Worm (Caenorhabditis elegans) whole organism, L2 larva: Measurements from ENCODE around the gene T16G12.4.

Source experiments
- C34F6.9 ChIP-seq: fragments of 150-350 bp; optimal IDR thresholded peaks from 2 replicates; lab custom pipeline; 2014; ENCODE audit warnings: missing biosample characterization, missing genetic modification characterization
- F13H6.1 ChIP-seq: sonication (generic microtip); optimal IDR thresholded peaks from 2 replicates; lab custom pipeline; 2016; ENCODE audit warnings: missing genetic modification characterization, missing compliant biosample characterization
- R02D3.7 ChIP-seq: fragments of 150-350 bp; optimal IDR thresholded peaks from 2 replicates; lab custom pipeline; 2014; ENCODE audit warnings: missing biosample characterization, missing genetic modification characterization
- Y55F3AM.14 ChIP-seq: fragments of 200-800 bp; sonication (Bioruptor generic); optimal IDR thresholded peaks from 2 replicates; lab custom pipeline; 2018; ENCODE audit warnings: mild to moderate bottlenecking, missing genetic modification characterization, missing compliant biosample characterization
- ZK546.5 ChIP-seq: sonication (generic microtip); optimal IDR thresholded peaks from 2 replicates; lab custom pipeline; 2017; ENCODE audit warnings: missing biosample characterization, missing genetic modification characterization
- alr-1 ChIP-seq: fragments of 150-350 bp; optimal IDR thresholded peaks from 2 replicates; lab custom pipeline; 2014; ENCODE audit warnings: missing biosample characterization, missing genetic modification characterization
- aly-2 ChIP-seq: fragments of 150-350 bp; optimal IDR thresholded peaks from 2 replicates; lab custom pipeline; 2014; ENCODE audit warnings: missing biosample characterization, missing genetic modification characterization
- ama-1 ChIP-seq: fragments of 150-350 bp; optimal IDR thresholded peaks from 2 replicates; lab custom pipeline; 2018; ENCODE audit warnings: inconsistent platforms
- blmp-1 ChIP-seq: sonication (generic microtip); optimal IDR thresholded peaks from 2 replicates; lab custom pipeline; 2017; ENCODE audit warnings: missing genetic modification characterization, mild to moderate bottlenecking, missing compliant biosample characterization, antibody characterized with exemption, moderate library complexity; ENCODE audit not compliant: insufficient read depth
- ceh-16 ChIP-seq: fragments of 150-350 bp; optimal IDR thresholded peaks from 2 replicates; lab custom pipeline; 2014; ENCODE audit warnings: missing biosample characterization, missing genetic modification characterization
- ceh-82 ChIP-seq: fragments of 150-350 bp; optimal IDR thresholded peaks from 2 replicates; lab custom pipeline; 2014; ENCODE audit warnings: missing biosample characterization, missing genetic modification characterization
- crh-2 ChIP-seq: sonication (generic microtip); optimal IDR thresholded peaks from 2 replicates; lab custom pipeline; 2017; ENCODE audit warnings: missing biosample characterization, missing genetic modification characterization
- dmd-4 ChIP-seq: sonication (generic microtip); optimal IDR thresholded peaks from 2 replicates; lab custom pipeline; 2017; ENCODE audit warnings: missing biosample characterization, missing genetic modification characterization
- egl-27 ChIP-seq: sonication (generic microtip); optimal IDR thresholded peaks from 3 replicates; lab custom pipeline; 2017; ENCODE audit warnings: missing biosample characterization, missing genetic modification reagents, missing genetic modification characterization
- elt-1 ChIP-seq: fragments of 150-350 bp; optimal IDR thresholded peaks from 2 replicates; lab custom pipeline; 2014; ENCODE audit warnings: missing biosample characterization, missing genetic modification characterization
- elt-3 ChIP-seq: sonication (generic microtip); optimal IDR thresholded peaks from 2 replicates; lab custom pipeline; 2017; ENCODE audit warnings: missing biosample characterization, missing genetic modification characterization
- fos-1 ChIP-seq: fragments of 150-350 bp; optimal IDR thresholded peaks from 2 replicates; lab custom pipeline; 2014; ENCODE audit warnings: missing biosample characterization, missing genetic modification characterization
- gmeb-1 ChIP-seq: fragments of 150-350 bp; optimal IDR thresholded peaks from 2 replicates; lab custom pipeline; 2014; ENCODE audit warnings: missing biosample characterization, missing genetic modification characterization
- lin-11 ChIP-seq: fragments of 150-350 bp; sonication (generic microtip); optimal IDR thresholded peaks from 2 replicates; lab custom pipeline; 2014; ENCODE audit warnings: missing biosample characterization, missing genetic modification characterization, inconsistent platforms, mixed read lengths
- lin-13 ChIP-seq: fragments of 150-350 bp; optimal IDR thresholded peaks from 2 replicates; lab custom pipeline; 2014; ENCODE audit warnings: missing biosample characterization, missing genetic modification reagents, missing genetic modification characterization
- lin-39 ChIP-seq: fragments of 150-350 bp; optimal IDR thresholded peaks from 2 replicates; lab custom pipeline; 2014; ENCODE audit warnings: missing biosample characterization, missing genetic modification reagents, missing genetic modification characterization
- lsy-2 ChIP-seq, 2 experiments: fragments of 150-350 bp in 1 of 2; sonication (generic microtip) in 1 of 2; optimal IDR thresholded peaks; 2 replicates each; lab custom pipeline; 2014 to 2017; ENCODE audit warnings: missing biosample characterization in 2 of 2, missing genetic modification characterization in 2 of 2
- mab-5 ChIP-seq: fragments of 150-350 bp; optimal IDR thresholded peaks from 2 replicates; lab custom pipeline; 2014; ENCODE audit warnings: missing biosample characterization, missing genetic modification characterization
- mbf-1 ChIP-seq: sonication (generic microtip); optimal IDR thresholded peaks from 2 replicates; lab custom pipeline; 2017; ENCODE audit warnings: missing biosample characterization, missing genetic modification characterization
- mdl-1 ChIP-seq, 2 experiments: fragments of 150-350 bp in 1 of 2; sonication (generic microtip) in 1 of 2; optimal IDR thresholded peaks; 2 replicates each; lab custom pipeline; 2017; ENCODE audit warnings: missing biosample characterization in 2 of 2, missing genetic modification characterization in 2 of 2
- nhr-10 ChIP-seq: sonication (generic microtip); optimal IDR thresholded peaks from 2 replicates; lab custom pipeline; 2017; ENCODE audit warnings: missing biosample characterization, missing genetic modification characterization
- nhr-11 ChIP-seq: fragments of 150-350 bp; optimal IDR thresholded peaks from 2 replicates; lab custom pipeline; 2014; ENCODE audit warnings: missing biosample characterization, missing genetic modification characterization
- nhr-12 ChIP-seq: fragments of 150-350 bp; optimal IDR thresholded peaks from 2 replicates; lab custom pipeline; 2014; ENCODE audit warnings: missing biosample characterization, missing genetic modification characterization
- nhr-129 ChIP-seq: fragments of 150-350 bp; optimal IDR thresholded peaks from 2 replicates; lab custom pipeline; 2014; ENCODE audit warnings: missing biosample characterization, missing genetic modification characterization
- nhr-21 ChIP-seq: fragments of 150-350 bp; optimal IDR thresholded peaks from 2 replicates; lab custom pipeline; 2014; ENCODE audit warnings: missing biosample characterization, missing genetic modification characterization
- nhr-23 ChIP-seq: fragments of 150-350 bp; optimal IDR thresholded peaks from 2 replicates; lab custom pipeline; 2014; ENCODE audit warnings: missing biosample characterization, missing genetic modification reagents, missing genetic modification characterization
- nhr-237 ChIP-seq: fragments of 150-350 bp; optimal IDR thresholded peaks from 2 replicates; lab custom pipeline; 2014; ENCODE audit warnings: missing biosample characterization, missing genetic modification characterization
- nhr-25 ChIP-seq: fragments of 150-350 bp; sonication (generic microtip); optimal IDR thresholded peaks from 3 replicates; lab custom pipeline; 2014; ENCODE audit warnings: missing biosample characterization, missing genetic modification characterization
- nhr-6 ChIP-seq: fragments of 150-350 bp; optimal IDR thresholded peaks from 2 replicates; lab custom pipeline; 2014; ENCODE audit warnings: missing biosample characterization, missing genetic modification characterization
- nhr-77 ChIP-seq: fragments of 150-350 bp; optimal IDR thresholded peaks from 2 replicates; lab custom pipeline; 2014; ENCODE audit warnings: missing biosample characterization, missing genetic modification characterization
- peb-1 ChIP-seq: fragments of 150-350 bp; optimal IDR thresholded peaks from 2 replicates; lab custom pipeline; 2014; ENCODE audit warnings: missing biosample characterization, missing genetic modification characterization
- sem-4 ChIP-seq: fragments of 150-350 bp; optimal IDR thresholded peaks from 2 replicates; lab custom pipeline; 2014; ENCODE audit warnings: missing biosample characterization, missing genetic modification reagents, missing genetic modification characterization
- skn-1 ChIP-seq: sonication (generic microtip); optimal IDR thresholded peaks from 2 replicates; lab custom pipeline; 2017; ENCODE audit warnings: missing biosample characterization, missing genetic modification characterization
- sma-3 ChIP-seq: sonication (generic microtip); optimal IDR thresholded peaks from 2 replicates; lab custom pipeline; 2016; ENCODE audit warnings: missing genetic modification reagents, missing genetic modification characterization, missing compliant biosample characterization
- sma-9 ChIP-seq, 2 experiments: fragments of 150-350 bp in 1 of 2; sonication (generic microtip) in 1 of 2; optimal IDR thresholded peaks; 2 replicates each; lab custom pipeline; 2014 to 2016; ENCODE audit warnings: missing genetic modification characterization in 2 of 2, mild to moderate bottlenecking in 1 of 2, missing biosample characterization in 1 of 2, missing compliant biosample characterization in 1 of 2, missing genetic modification reagents in 1 of 2, moderate library complexity in 1 of 2
- snpc-4 ChIP-seq: fragments of 150-350 bp; optimal IDR thresholded peaks from 2 replicates; lab custom pipeline; 2014; ENCODE audit warnings: missing biosample characterization, missing genetic modification characterization
- unc-39 ChIP-seq: fragments of 150-350 bp; optimal IDR thresholded peaks from 2 replicates; lab custom pipeline; 2014; ENCODE audit warnings: missing biosample characterization, missing genetic modification characterization
- unc-55 ChIP-seq: fragments of 150-350 bp; sonication (generic microtip); optimal IDR thresholded peaks from 3 replicates; lab custom pipeline; 2014; ENCODE audit warnings: missing biosample characterization, missing genetic modification reagents, missing genetic modification characterization
- unc-62 ChIP-seq: fragments of 150-350 bp; optimal IDR thresholded peaks from 2 replicates; lab custom pipeline; 2014; ENCODE audit warnings: missing biosample characterization, missing genetic modification reagents, missing genetic modification characterization
- zag-1 ChIP-seq: fragments of 150-350 bp; optimal IDR thresholded peaks from 2 replicates; lab custom pipeline; 2014; ENCODE audit warnings: missing biosample characterization, missing genetic modification characterization
- ztf-1 ChIP-seq: fragments of 200-800 bp; sonication (Bioruptor generic); conservative IDR thresholded peaks from 2 replicates; pipeline ENCODE4 v1.3.6; 2022; ENCODE audit warnings: missing genetic modification characterization, missing compliant biosample characterization
- ztf-11 ChIP-seq: sonication (generic microtip); optimal IDR thresholded peaks from 2 replicates; lab custom pipeline; 2017; ENCODE audit warnings: missing biosample characterization, missing genetic modification characterization
- ztf-4 ChIP-seq: fragments of 150-350 bp; optimal IDR thresholded peaks from 2 replicates; lab custom pipeline; 2014; ENCODE audit warnings: missing biosample characterization, missing genetic modification characterization

The T16G12.4 gene

ce11 chrIII:10095377-10095776 lies 37.8 kb downstream of the T16G12.4 start:
- TF ChIP-seq lsy-2 (tag; optimal IDR thresholded peaks at IDR 0.05; lab: Kevin White, UChicago) (peak in 1 of 2 experiments; percentile 66), crh-2 (tag; lab: Kevin White, UChicago) (no peak)

- peak; percentile 89 for TF ChIP-seq nhr-6 (tag; lab: Kevin White, UChicago)
- TF ChIP-seq peb-1: no peak
- TF ChIP-seq mdl-1 (tag; optimal IDR thresholded peaks at IDR 0.05; lab: Kevin White, UChicago): peak; percentile 96 to 97
- peak; percentile 94 for TF ChIP-seq egl-27
- peak; percentile 54 for TF ChIP-seq snpc-4 (tag; lab: Kevin White, UChicago)
- peak; percentile 83 for TF ChIP-seq lin-13 (GFP tag; lab: Kevin White, UChicago)
- peak; percentile 85 for TF ChIP-seq sem-4 (tag; lab: Kevin White, UChicago)
- TF ChIP-seq nhr-129 (tag; lab: Kevin White, UChicago): peak; percentile 91
- TF ChIP-seq nhr-21 (tag; lab: Kevin White, UChicago): peak; percentile 85
- TF ChIP-seq ceh-82 (tag; lab: Kevin White, UChicago): peak; percentile 45
- TF ChIP-seq nhr-23: no peak
- no peak for TF ChIP-seq aly-2 (tag; lab: Kevin White, UChicago)
- TF ChIP-seq alr-1 (tag; lab: Kevin White, UChicago): no peak
- peak; percentile 81 to 94 for TF ChIP-seq lsy-2 (tag; optimal IDR thresholded peaks at IDR 0.05; lab: Kevin White, UChicago)
- TF ChIP-seq elt-3 (tag; lab: Kevin White, UChicago): no peak
- TF ChIP-seq mab-5 (tag; lab: Kevin White, UChicago): peak; percentile 85
- no peak for TF ChIP-seq unc-39
- TF ChIP-seq dmd-4 (tag; lab: Kevin White, UChicago): no peak
- TF ChIP-seq R02D3.7 (tag; lab: Kevin White, UChicago): peak; percentile 18
- no peak for TF ChIP-seq mbf-1 (tag; lab: Kevin White, UChicago)
- peak; percentile 60 for TF ChIP-seq nhr-237 (tag; lab: Kevin White, UChicago)
- TF ChIP-seq Y55F3AM.14: peak; percentile 22
- peak; percentile 77 for TF ChIP-seq nhr-25 (tag; lab: Kevin White, UChicago)
- peak; percentile 59 for TF ChIP-seq nhr-77 (tag; lab: Kevin White, UChicago)
- TF ChIP-seq ama-1 (lab: Kevin White, UChicago): no peak
- no peak for TF ChIP-seq skn-1 (tag; lab: Kevin White, UChicago)
- peak; percentile 97 for TF ChIP-seq C34F6.9
- no peak for TF ChIP-seq ceh-16
- peak; percentile 77 for TF ChIP-seq sma-3 (GFP tag; lab: Kevin White, UChicago)
- peak; percentile 80 for TF ChIP-seq fos-1
- peak; percentile 92 for TF ChIP-seq unc-55 (GFP tag; lab: Kevin White, UChicago)
- TF ChIP-seq nhr-10 (tag; lab: Kevin White, UChicago): no peak
- TF ChIP-seq ztf-11 (tag; lab: Kevin White, UChicago): no peak
- TF ChIP-seq F13H6.1 (tag; lab: Kevin White, UChicago): peak; percentile 97
- peak; percentile 84 for TF ChIP-seq lin-11 (tag; lab: Kevin White, UChicago)
- no peak for TF ChIP-seq nhr-12
- TF ChIP-seq ztf-1: no peak
- peak; percentile 77 for TF ChIP-seq gmeb-1 (tag; lab: Kevin White, UChicago)
- peak; percentile 42 for TF ChIP-seq ZK546.5 (tag; lab: Kevin White, UChicago)
- TF ChIP-seq nhr-11 (tag; lab: Kevin White, UChicago): no peak
- peak; percentile 86 for TF ChIP-seq ztf-4 (tag; lab: Kevin White, UChicago)
- peak; percentile 90 for TF ChIP-seq crh-2 (tag; lab: Kevin White, UChicago)
- peak; percentile 94 for TF ChIP-seq sma-9 (GFP tag; optimal IDR thresholded peaks at IDR 0.05; lab: Kevin White, UChicago)
- TF ChIP-seq sma-9 (tag; optimal IDR thresholded peaks at IDR 0.05; lab: Kevin White, UChicago): no peak
- TF ChIP-seq unc-62: peak; percentile 80
- no peak for TF ChIP-seq elt-1 (tag; lab: Kevin White, UChicago)
- TF ChIP-seq zag-1 (tag; lab: Kevin White, UChicago): peak; percentile 86
- TF ChIP-seq lin-39: no peak
- TF ChIP-seq blmp-1 (tag; lab: Kevin White, UChicago): peak; percentile 20
Observed at ce11 chrIII:10096525-10096972, 38.9 kb downstream of the T16G12.4 start.
